Worm (Caenorhabditis elegans) whole organism, mixed stage, embryonic: ENCODE results near the gene C14E2.5.

ENCODE experiments used
- lsy-2 ChIP-seq: fragments of 150-350 bp; optimal IDR thresholded peaks from 2 replicates; lab custom pipeline; 2014; ENCODE audit warnings: missing biosample characterization, missing genetic modification characterization
- nhr-237 ChIP-seq: fragments of 150-350 bp; optimal IDR thresholded peaks from 2 replicates; lab custom pipeline; 2014; ENCODE audit warnings: missing biosample characterization, missing genetic modification characterization
- sptf-1 ChIP-seq: sonication (generic microtip); optimal IDR thresholded peaks from 2 replicates; lab custom pipeline; 2017; ENCODE audit warnings: mild to moderate bottlenecking, missing genetic modification characterization, moderate library complexity, missing compliant biosample characterization

DNA sequence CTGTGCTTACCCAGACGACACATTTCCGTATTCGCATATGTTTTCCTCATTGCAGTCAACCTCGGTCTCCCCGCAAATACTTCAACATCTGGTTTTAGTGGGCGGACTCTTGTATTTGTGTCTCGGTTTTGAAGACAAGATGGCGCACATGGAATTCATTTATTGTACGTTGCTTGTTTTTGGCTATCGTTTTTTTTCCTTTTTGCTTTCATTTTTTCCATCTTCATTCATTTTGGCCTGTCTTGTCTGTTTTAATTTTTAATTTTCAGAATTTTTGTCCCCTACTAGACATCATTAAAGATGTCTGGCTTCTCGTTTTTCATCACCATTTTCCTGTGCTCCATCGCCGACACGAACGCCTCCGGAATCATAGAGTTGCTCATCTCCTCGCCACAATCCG lies 38.5 kb downstream of the C14E2.5 start, which contains the start of gene arg-1:
- TF ChIP-seq nhr-237 (tag; lab: Kevin White, UChicago) (no peak), sptf-1 (no peak), lsy-2 (no peak)
